Fruit fly (Drosophila melanogaster): ENCODE results near the gene UbcE2H.

- TF ChIP-seq CTCF (optimal IDR thresholded peaks at IDR 0.05): no peak
- no peak for TF ChIP-seq CG8478 (optimal IDR thresholded peaks at IDR 0.05)
Observed at dm6 chrX:8062180-8062480, 31.7 kb downstream of the UbcE2H start.

All from S2 (cell line).